Worm (Caenorhabditis elegans) whole organism, L4/young adult: ENCODE data around the gene C36H8.1.

Source experiments
- dao-5 ChIP-seq: sonication (generic microtip); optimal IDR thresholded peaks from 2 replicates; lab custom pipeline; 2016; ENCODE audit warnings: missing genotype, missing genetic modification characterization, moderate library complexity, missing compliant biosample characterization
- him-1 ChIP-seq: sonication (generic microtip); optimal IDR thresholded peaks from 2 replicates; lab custom pipeline; 2016; ENCODE audit warnings: missing genotype, missing genetic modification reagents, missing genetic modification characterization, missing compliant biosample characterization

DNA sequence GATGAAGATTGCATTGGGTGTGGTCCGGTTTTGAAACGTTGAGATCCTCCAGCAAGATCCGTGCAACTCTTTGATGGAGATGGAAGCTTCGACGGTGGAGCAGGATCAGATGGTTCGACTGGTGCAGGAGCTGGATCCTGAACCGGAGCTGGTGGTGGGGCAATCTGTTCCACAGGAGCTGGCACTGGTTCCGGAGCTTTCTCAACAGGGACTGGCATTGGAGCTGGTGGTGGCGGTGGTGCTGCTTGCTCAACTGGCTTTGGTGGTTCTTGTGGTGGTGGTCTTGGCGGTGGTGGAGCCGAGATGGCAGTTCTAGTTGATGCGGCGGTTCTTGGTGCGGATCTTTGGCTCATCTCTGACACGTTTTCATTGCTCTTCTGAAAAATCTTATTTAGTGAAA, 933 bp downstream of the C36H8.1 start:
- TF ChIP-seq him-1 (tag; lab: Kevin White, UChicago) (no peak), dao-5 (tag; lab: Kevin White, UChicago) (no peak)
